Worm (Caenorhabditis elegans) whole organism, L4/young adult: ENCODE results near the gene srd-70.

Experiments used
- dao-5 ChIP-seq: sonication (generic microtip); optimal IDR thresholded peaks from 2 replicates; lab custom pipeline; 2016; ENCODE audit warnings: missing genotype, missing genetic modification characterization, moderate library complexity, missing compliant biosample characterization
- him-1 ChIP-seq: sonication (generic microtip); optimal IDR thresholded peaks from 2 replicates; lab custom pipeline; 2016; ENCODE audit warnings: missing genotype, missing genetic modification reagents, missing genetic modification characterization, missing compliant biosample characterization

- TF ChIP-seq dao-5 (tag; lab: Kevin White, UChicago) (no peak), him-1 (tag; lab: Kevin White, UChicago) (no peak)
These were observed 26.9 kb downstream of the srd-70 start for ce11 chrV:20480790-20481189.
